Fruit fly (Drosophila melanogaster) whole organism, prepupa: ENCODE results near the gene CG7322.

ENCODE experiments used
- CG10631 ChIP-seq: fragments of 200-800 bp; sonication (Bioruptor generic); optimal IDR thresholded peaks from 2 replicates; lab custom pipeline; 2016; ENCODE audit warnings: missing biosample characterization, missing genetic modification characterization
- CG10669 ChIP-seq: fragments of 200-800 bp; sonication (Bioruptor generic); optimal IDR thresholded peaks from 3 replicates; lab custom pipeline; 2018; ENCODE audit warnings: missing biosample characterization, mild to moderate bottlenecking, missing genetic modification characterization, moderate library complexity
- CG11294 ChIP-seq: fragments of 200-800 bp; sonication (Bioruptor generic); IDR thresholded peaks from 2 replicates; pipeline ENCODE4 v1.3.6; 2022; ENCODE audit warnings: missing biosample characterization, missing genetic modification characterization
- CG11762 ChIP-seq: fragments of 200-800 bp; sonication (Bioruptor generic); optimal IDR thresholded peaks from 3 replicates; lab custom pipeline; 2016; ENCODE audit warnings: missing biosample characterization, missing genetic modification characterization; ENCODE audit not compliant: insufficient read depth
- CG11902 ChIP-seq: fragments of 200-800 bp; sonication (Bioruptor generic); optimal IDR thresholded peaks from 3 replicates; lab custom pipeline; 2016; ENCODE audit warnings: missing biosample characterization, missing genetic modification characterization
- CG15336 ChIP-seq: fragments of 200-800 bp; sonication (Bioruptor generic); IDR thresholded peaks from 2 replicates; pipeline ENCODE4 v1.3.6; 2022; ENCODE audit warnings: missing biosample characterization, missing genetic modification characterization
- CG1621 ChIP-seq: fragments of 200-800 bp; sonication (Bioruptor generic); optimal IDR thresholded peaks from 3 replicates; lab custom pipeline; 2018; ENCODE audit warnings: missing biosample characterization, mild to moderate bottlenecking, missing genetic modification characterization
- CG16779 ChIP-seq: fragments of 200-800 bp; sonication (Bioruptor generic); optimal IDR thresholded peaks from 3 replicates; lab custom pipeline; 2017; ENCODE audit warnings: missing biosample characterization, mild to moderate bottlenecking, missing genetic modification characterization
- CG3032 ChIP-seq: fragments of 200-800 bp; optimal IDR thresholded peaks from 2 replicates; lab custom pipeline; 2019; ENCODE audit warnings: missing biosample characterization, mild to moderate bottlenecking, missing genetic modification characterization, moderate library complexity
- CG31627 ChIP-seq: fragments of 200-800 bp; sonication (Bioruptor generic); optimal IDR thresholded peaks from 3 replicates; lab custom pipeline; 2016; ENCODE audit warnings: missing biosample characterization, missing genetic modification characterization
- CG32006 ChIP-seq: fragments of 200-800 bp; sonication (Bioruptor generic); optimal IDR thresholded peaks from 3 replicates; lab custom pipeline; 2017; ENCODE audit warnings: missing biosample characterization, mild to moderate bottlenecking, missing genetic modification characterization
- CG34406 ChIP-seq: fragments of 200-800 bp; sonication (Bioruptor generic); optimal IDR thresholded peaks from 3 replicates; lab custom pipeline; 2016; ENCODE audit warnings: missing biosample characterization, missing genetic modification characterization
- CG3919 ChIP-seq: fragments of 200-800 bp; sonication (Bioruptor generic); optimal IDR thresholded peaks from 3 replicates; lab custom pipeline; 2016; ENCODE audit warnings: missing biosample characterization, missing genetic modification characterization
- CG4318 ChIP-seq: fragments of 200-800 bp; sonication (Bioruptor generic); optimal IDR thresholded peaks from 3 replicates; lab custom pipeline; 2017; ENCODE audit warnings: missing biosample characterization, mild to moderate bottlenecking, missing genetic modification characterization
- CG6163 ChIP-seq: fragments of 200-800 bp; sonication (Bioruptor generic); IDR thresholded peaks from 3 replicates; pipeline ENCODE4 v1.3.6; 2022; ENCODE audit warnings: missing biosample characterization, missing genetic modification characterization
- CG6276 ChIP-seq: fragments of 200-800 bp; sonication (Bioruptor generic); optimal IDR thresholded peaks from 2 replicates; lab custom pipeline; 2017; ENCODE audit warnings: missing biosample characterization, mild to moderate bottlenecking, missing genetic modification characterization
- CG6792 ChIP-seq: fragments of 200-800 bp; sonication (Bioruptor generic); optimal IDR thresholded peaks from 3 replicates; lab custom pipeline; 2016; ENCODE audit warnings: missing biosample characterization, missing genetic modification characterization
- CG6854 ChIP-seq: fragments of 200-800 bp; sonication (Bioruptor generic); optimal IDR thresholded peaks from 2 replicates; lab custom pipeline; 2017; ENCODE audit warnings: missing biosample characterization, mild to moderate bottlenecking, missing genetic modification characterization
- CG7368 ChIP-seq: fragments of 200-800 bp; sonication (Bioruptor generic); optimal IDR thresholded peaks from 3 replicates; lab custom pipeline; 2016; ENCODE audit warnings: missing biosample characterization, missing genetic modification characterization
- CG8119 ChIP-seq: fragments of 200-800 bp; sonication (Bioruptor generic); IDR thresholded peaks from 3 replicates; pipeline ENCODE4 v1.3.6; 2022; ENCODE audit warnings: missing biosample characterization, missing genetic modification characterization
- CG8319 ChIP-seq: fragments of 200-800 bp; sonication (Bioruptor generic); optimal IDR thresholded peaks from 3 replicates; lab custom pipeline; 2016; ENCODE audit warnings: missing biosample characterization, missing genetic modification characterization
- CG8632 ChIP-seq: fragments of 200-800 bp; sonication (Bioruptor generic); optimal IDR thresholded peaks from 3 replicates; lab custom pipeline; 2016; ENCODE audit warnings: missing biosample characterization, missing genetic modification characterization
- CG9139 ChIP-seq: fragments of 200-800 bp; sonication (Bioruptor generic); optimal IDR thresholded peaks from 3 replicates; lab custom pipeline; 2017; ENCODE audit warnings: missing biosample characterization, mild to moderate bottlenecking, missing genetic modification characterization
- Eip75B ChIP-seq: fragments of 200-800 bp; sonication (Bioruptor generic); optimal IDR thresholded peaks from 3 replicates; lab custom pipeline; 2016; ENCODE audit warnings: missing biosample characterization, missing genetic modification characterization
- Eip78C ChIP-seq: fragments of 200-800 bp; sonication (Bioruptor generic); peaks from one replicate; lab custom pipeline; 2016; ENCODE audit warnings: missing biosample characterization, missing genetic modification characterization
- Eip93F ChIP-seq: fragments of 200-800 bp; sonication (Bioruptor generic); optimal IDR thresholded peaks from 2 replicates; lab custom pipeline; 2016; ENCODE audit warnings: missing biosample characterization, mild to moderate bottlenecking, missing genetic modification characterization
- Ets96B ChIP-seq: fragments of 200-800 bp; optimal IDR thresholded peaks from 2 replicates; lab custom pipeline; 2019; ENCODE audit warnings: missing biosample characterization, mild to moderate bottlenecking, missing genetic modification characterization, moderate library complexity
- Gug ChIP-seq: fragments of 200-800 bp; sonication (Bioruptor generic); IDR thresholded peaks from 2 replicates; pipeline ENCODE4 v1.3.6; 2022; ENCODE audit warnings: missing biosample characterization, missing genetic modification characterization
- Hr38 ChIP-seq: sonication (Bioruptor generic); optimal IDR thresholded peaks from 2 replicates; lab custom pipeline; 2016; ENCODE audit warnings: missing biosample characterization, missing genetic modification characterization
- Hr4 ChIP-seq: fragments of 200-800 bp; sonication (Bioruptor generic); optimal IDR thresholded peaks from 3 replicates; lab custom pipeline; 2016; ENCODE audit warnings: missing biosample characterization, missing genetic modification characterization
- Lpt ChIP-seq: fragments of 200-800 bp; sonication (Bioruptor generic); optimal IDR thresholded peaks from 3 replicates; lab custom pipeline; 2016; ENCODE audit warnings: missing biosample characterization, missing genetic modification characterization
- Sox102F ChIP-seq: fragments of 200-800 bp; sonication (Bioruptor generic); optimal IDR thresholded peaks from 2 replicates; lab custom pipeline; 2016; ENCODE audit warnings: missing biosample characterization, mild to moderate bottlenecking, missing genetic modification characterization
- achi ChIP-seq: fragments of 200-800 bp; sonication (Bioruptor generic); optimal IDR thresholded peaks from 3 replicates; lab custom pipeline; 2016; ENCODE audit warnings: missing biosample characterization, missing genetic modification characterization
- acj6 ChIP-seq: fragments of 200-800 bp; sonication (Bioruptor generic); optimal IDR thresholded peaks from 3 replicates; lab custom pipeline; 2016; ENCODE audit warnings: missing biosample characterization, missing genetic modification characterization
- cyc ChIP-seq: fragments of 200-800 bp; sonication (Bioruptor generic); optimal IDR thresholded peaks from 3 replicates; lab custom pipeline; 2016; ENCODE audit warnings: missing biosample characterization, missing genetic modification characterization
- dsx ChIP-seq: fragments of 200-800 bp; optimal IDR thresholded peaks from 3 replicates; lab custom pipeline; 2019; ENCODE audit warnings: missing biosample characterization, mild to moderate bottlenecking, missing genetic modification characterization, moderate library complexity; ENCODE audit not compliant: poor library complexity, severe bottlenecking
- eg ChIP-seq: fragments of 200-800 bp; sonication (Bioruptor generic); IDR thresholded peaks from 3 replicates; pipeline ENCODE4 v1.3.6; 2022; ENCODE audit warnings: missing biosample characterization, missing genetic modification characterization
- fd59A ChIP-seq: fragments of 200-800 bp; sonication (Bioruptor generic); optimal IDR thresholded peaks from 2 replicates; lab custom pipeline; 2017; ENCODE audit warnings: missing biosample characterization, mild to moderate bottlenecking, missing genetic modification characterization, missing genetic modification reagents
- fkh ChIP-seq: fragments of 200-800 bp; sonication (Bioruptor generic); optimal IDR thresholded peaks from 3 replicates; lab custom pipeline; 2017; ENCODE audit warnings: missing biosample characterization, mild to moderate bottlenecking, missing genetic modification characterization, moderate library complexity
- lz ChIP-seq: fragments of 200-800 bp; sonication (Bioruptor generic); optimal IDR thresholded peaks from 3 replicates; lab custom pipeline; 2016; ENCODE audit warnings: missing biosample characterization, missing genetic modification characterization
- net ChIP-seq: fragments of 200-800 bp; sonication (Bioruptor generic); optimal IDR thresholded peaks from 3 replicates; lab custom pipeline; 2016; ENCODE audit warnings: missing biosample characterization, missing genetic modification characterization
- salr ChIP-seq, 2 experiments: fragments of 200-800 bp; sonication (Bioruptor generic); optimal IDR thresholded peaks; 3 replicates each; lab custom pipeline; 2016 to 2018; ENCODE audit warnings: missing biosample characterization in 2 of 2, missing genetic modification characterization in 2 of 2, mild to moderate bottlenecking in 1 of 2
- spab ChIP-seq: fragments of 200-800 bp; sonication (Bioruptor generic); optimal IDR thresholded peaks from 2 replicates; lab custom pipeline; 2017; ENCODE audit warnings: missing biosample characterization, mild to moderate bottlenecking, missing genetic modification characterization, missing genetic modification reagents
- ss ChIP-seq, 2 experiments: fragments of 200-800 bp; sonication (Bioruptor generic); optimal IDR thresholded peaks; 2 replicates in 1 of 2; 3 replicates in 1 of 2; lab custom pipeline; 2017 to 2018; ENCODE audit warnings: mild to moderate bottlenecking in 2 of 2, missing biosample characterization in 2 of 2, missing genetic modification characterization in 2 of 2, moderate library complexity in 1 of 2
- svp ChIP-seq: fragments of 200-800 bp; sonication (Bioruptor generic); peaks from one replicate; lab custom pipeline; 2016; ENCODE audit warnings: missing biosample characterization, missing genetic modification characterization
- vri ChIP-seq: fragments of 200-800 bp; sonication (Bioruptor generic); optimal IDR thresholded peaks from 3 replicates; lab custom pipeline; 2016; ENCODE audit warnings: missing biosample characterization, mild to moderate bottlenecking, missing genetic modification characterization

The CG7322 gene

dm6 chrX:18857356-18857807 lies at the start of gene CG7322:
Gene CG7322 (minus strand): TSS chrX:18857757.
- TF ChIP-seq CG8119 (GFP tag; lab: Robert Waterston, UW) (no peak), vri (GFP tag; lab: Kevin White, UChicago) (no peak), Eip78C (GFP tag; lab: Kevin White, UChicago) (peak; percentile 32), CG1621 (peak; percentile 49), svp (GFP tag; lab: Kevin White, UChicago) (peak; percentile 98), CG6854 (peak; percentile 6)

dm6 chrX:18905152-18905551 lies 47.6 kb upstream of the CG7322 start:
- TF ChIP-seq CG6163 (GFP tag; lab: Robert Waterston, UW) (no peak), fkh (GFP tag; lab: Kevin White, UChicago) (no peak), CG10669 (no peak), CG6276 (GFP tag; lab: Kevin White, UChicago) (no peak), CG15336 (GFP tag; lab: Robert Waterston, UW) (no peak)
- TF ChIP-seq, all 60 proteins: peak for 0

dm6 chrX:18902800-18903199 lies 45.2 kb upstream of the CG7322 start:
- TF ChIP-seq fkh (GFP tag; lab: Kevin White, UChicago) (no peak), Gug (GFP tag; lab: Robert Waterston, UW) (no peak), Eip75B (GFP tag; lab: Kevin White, UChicago) (no peak), ss (GFP tag; optimal IDR thresholded peaks at IDR 0.05; lab: Kevin White, UChicago) (no peak), CG11762 (GFP tag; lab: Kevin White, UChicago) (no peak), lz (no peak), fd59A (GFP tag; lab: Kevin White, UChicago) (no peak), Sox102F (GFP tag; lab: Kevin White, UChicago) (no peak), CG3032 (tag; lab: Kevin White, UChicago) (no peak), CG6792 (GFP tag; lab: Kevin White, UChicago) (no peak), svp (GFP tag; lab: Kevin White, UChicago) (no peak), CG8632 (GFP tag; lab: Kevin White, UChicago) (no peak), cyc (GFP tag; lab: Kevin White, UChicago) (no peak), Eip93F (GFP tag; lab: Kevin White, UChicago) (no peak), CG15336 (GFP tag; lab: Robert Waterston, UW) (0 out of 2 replicates have a peak, but pooled peaks have one; percentile 29), CG6163 (GFP tag; lab: Robert Waterston, UW) (0 out of 3 replicates have a peak, but pooled peaks have one; percentile 23), net (no peak), CG34406 (GFP tag; lab: Kevin White, UChicago) (no peak), CG6854 (no peak), CG8119 (GFP tag; lab: Robert Waterston, UW) (no peak), Ets96B (no peak), CG10631 (GFP tag; lab: Kevin White, UChicago) (no peak), CG16779 (no peak), Lpt (GFP tag; lab: Kevin White, UChicago) (no peak), CG31627 (GFP tag; lab: Kevin White, UChicago) (no peak), CG9139 (GFP tag; lab: Kevin White, UChicago) (no peak), CG7368 (no peak), CG3919 (no peak), CG6276 (GFP tag; lab: Kevin White, UChicago) (no peak), Hr4 (GFP tag; lab: Kevin White, UChicago) (no peak), vri (GFP tag; lab: Kevin White, UChicago) (no peak), dsx (GFP tag; lab: Kevin White, UChicago) (no peak), Eip78C (GFP tag; lab: Kevin White, UChicago) (peak; percentile 53), CG4318 (GFP tag; lab: Kevin White, UChicago) (no peak), Hr38 (GFP tag; lab: Kevin White, UChicago) (no peak), CG11902 (GFP tag; lab: Kevin White, UChicago) (no peak), CG32006 (peak; percentile 21), spab (GFP tag; lab: Kevin White, UChicago) (no peak), eg (GFP tag; lab: Robert Waterston, UW) (0 out of 3 replicates have a peak, but pooled peaks have one; percentile 10), achi (GFP tag; lab: Kevin White, UChicago) (no peak), salr (GFP tag; optimal IDR thresholded peaks at IDR 0.05; lab: Kevin White, UChicago) (no peak), CG8319 (no peak), CG11294 (GFP tag; lab: Robert Waterston, UW) (no peak), CG10669 (no peak), acj6 (GFP tag; lab: Kevin White, UChicago) (no peak)
- TF ChIP-seq, all 60 proteins: peak for 5
